Worm (Caenorhabditis elegans) whole organism, midembryonic: ENCODE data around the gene gtf-2F1.

Experiments
- T22C8.4 ChIP-seq: fragments of 200-800 bp; sonication (Bioruptor generic); IDR thresholded peaks from 2 replicates; pipeline ENCODE4 v1.3.6; 2022; ENCODE audit warnings: missing genetic modification characterization, missing compliant biosample characterization
- cog-1 ChIP-seq: sonication (generic microtip); optimal IDR thresholded peaks from 2 replicates; lab custom pipeline; 2016; ENCODE audit warnings: missing genetic modification characterization, missing compliant biosample characterization
- flt-1 ChIP-seq: fragments of 200-800 bp; sonication (Bioruptor generic); IDR thresholded peaks from 2 replicates; pipeline ENCODE4 v1.3.6; 2022; ENCODE audit warnings: missing genetic modification characterization, missing compliant biosample characterization
- klf-2 ChIP-seq: fragments of 200-800 bp; sonication (Bioruptor generic); conservative IDR thresholded peaks from 2 replicates; pipeline ENCODE4 v1.3.6; 2022; ENCODE audit warnings: missing genetic modification reagents, missing genetic modification characterization, missing compliant biosample characterization
- ref-1 ChIP-seq: fragments of 200-800 bp; sonication (Bioruptor generic); conservative IDR thresholded peaks from 2 replicates; pipeline ENCODE4 v1.3.6; 2022; ENCODE audit warnings: missing genetic modification reagents, missing genetic modification characterization, missing compliant biosample characterization
- ztf-23 ChIP-seq: fragments of 200-800 bp; sonication (Bioruptor generic); IDR thresholded peaks from 2 replicates; pipeline ENCODE4 v1.3.6; 2022; ENCODE audit warnings: missing genetic modification reagents, missing genetic modification characterization, missing compliant biosample characterization

DNA sequence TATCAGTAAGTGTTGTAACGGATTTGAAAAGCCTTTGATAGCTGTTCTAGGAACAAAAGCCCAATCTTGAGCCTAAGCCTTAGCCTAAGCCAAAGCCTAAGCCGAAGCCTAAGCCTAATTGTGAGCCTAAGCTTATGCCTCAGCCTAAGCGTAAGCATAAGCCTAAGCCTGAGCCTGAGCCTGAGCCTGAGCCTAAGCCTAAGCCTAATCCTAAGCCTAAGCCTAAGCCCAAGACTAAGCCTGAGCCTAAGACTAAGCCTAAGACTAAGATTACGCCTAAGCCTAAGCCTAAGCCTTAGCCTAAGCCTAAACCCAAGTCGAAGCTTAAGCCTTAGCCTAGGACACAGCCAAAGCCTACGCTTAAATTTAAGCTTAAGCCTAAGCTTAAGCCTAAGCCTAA lies 23.8 kb upstream of the gtf-2F1 start:
- TF ChIP-seq cog-1 (no peak), flt-1 (no peak), klf-2 (GFP tag; lab: Robert Waterston, UW) (no peak), ztf-23 (no peak), T22C8.4 (no peak), ref-1 (GFP tag; lab: Robert Waterston, UW) (no peak)
